Worm (Caenorhabditis elegans): ENCODE measurements around the gene str-252.

str-252 gene

DNA sequence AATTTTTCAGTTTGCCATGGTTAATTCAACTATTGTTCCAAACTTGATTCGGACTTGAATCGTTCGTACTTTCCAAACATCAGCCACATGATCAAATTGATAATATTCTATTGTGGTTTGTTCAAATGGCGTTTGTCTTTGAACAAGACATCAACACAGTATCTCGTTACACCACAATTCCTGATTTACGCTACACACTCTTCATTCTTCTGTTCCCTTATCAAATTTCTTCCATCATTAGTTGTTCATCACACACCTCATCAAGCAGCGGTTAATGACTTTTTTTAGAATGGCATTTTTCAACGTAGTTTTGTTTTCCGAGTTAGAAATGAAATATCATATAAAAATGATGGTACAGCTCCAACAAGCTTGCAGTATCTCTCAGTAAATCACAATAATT, 38.1 kb upstream of the str-252 start:
- TF ChIP-seq nhr-80 (tag; optimal IDR thresholded peaks at IDR 0.05) (peak; percentile 85), ZK185.1 (tag; optimal IDR thresholded peaks at IDR 0.05; ENCODE audit: poor library complexity, severe bottlenecking) (no peak), attf-3 (GFP tag; conservative IDR thresholded peaks at IDR 0.05) (no peak), lin-35 (GFP tag; optimal IDR thresholded peaks at IDR 0.05) (no peak)

DNA sequence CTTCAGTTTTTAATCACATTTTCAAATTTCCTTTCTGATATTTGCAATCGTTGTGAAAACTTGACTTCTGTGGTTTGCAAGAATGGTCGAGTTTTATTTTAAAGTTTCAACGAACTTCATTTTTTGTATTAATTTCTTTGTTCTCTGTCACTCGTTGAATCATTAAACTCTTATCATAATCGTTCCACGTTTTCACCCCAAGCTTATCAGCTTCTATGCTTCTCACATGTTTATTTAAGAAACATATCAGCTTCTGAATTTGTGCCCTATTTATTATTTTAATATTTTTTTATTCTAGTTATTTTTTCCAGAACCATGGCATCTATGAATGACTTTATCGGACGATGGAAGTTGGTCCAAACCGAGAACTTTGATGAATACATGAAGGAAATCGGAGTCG, 37.1 kb upstream of the str-252 start, which contains the start of gene lbp-7:
Gene lbp-7, plus strand, starts transcription at position 312 of the 400 bp plus-strand sequence.
- TF ChIP-seq cebp-1 (GFP tag; IDR thresholded peaks at IDR 0.05): no peak
- no peak for TF ChIP-seq cebp-1 (tag; optimal IDR thresholded peaks at IDR 0.05)
- TF ChIP-seq snpc-1.3 (tag; optimal IDR thresholded peaks at IDR 0.05; ENCODE audit: insufficient read depth): no peak
- no peak for TF ChIP-seq somi-1 (GFP tag; optimal IDR thresholded peaks at IDR 0.05)
- TF ChIP-seq B0035.1 (tag; optimal IDR thresholded peaks at IDR 0.05): no peak
- TF ChIP-seq lin-26 (GFP tag; IDR thresholded peaks at IDR 0.05): no peak
- peak; percentile 61 for TF ChIP-seq nhr-80 (tag; optimal IDR thresholded peaks at IDR 0.05)
- TF ChIP-seq fkh-3 (tag; optimal IDR thresholded peaks at IDR 0.05): no peak

DNA sequence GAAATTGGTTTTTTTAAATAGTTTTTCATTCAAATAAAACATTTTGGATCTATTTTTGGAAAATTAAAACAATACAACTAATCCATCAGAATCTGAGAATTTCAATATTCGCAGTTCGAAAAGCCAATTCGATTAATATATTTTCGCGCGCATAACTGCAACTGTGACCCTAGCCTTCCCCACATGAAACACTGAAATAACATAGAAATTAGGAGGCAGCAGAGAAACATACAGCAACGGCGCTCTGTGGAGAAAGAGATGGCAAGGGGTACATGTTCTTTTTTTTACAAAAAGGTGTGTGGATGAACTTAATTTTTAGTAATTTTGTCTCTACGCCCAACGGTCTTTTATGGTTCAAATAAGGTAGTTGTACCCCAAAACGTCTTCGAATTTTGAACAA, 36.1 kb upstream of the str-252 start:
- TF ChIP-seq nhr-80 (tag; optimal IDR thresholded peaks at IDR 0.05): no peak
- TF ChIP-seq mcd-1 (GFP tag; IDR thresholded peaks at IDR 0.05): 0 out of 2 replicates have a peak, but pooled peaks have one; percentile 8
- TF ChIP-seq ztf-6 (GFP tag; IDR thresholded peaks at IDR 0.05): no peak
- TF ChIP-seq bed-2 (GFP tag; IDR thresholded peaks at IDR 0.05): no peak
- TF ChIP-seq madf-6 (GFP tag; IDR thresholded peaks at IDR 0.05): no peak
- peak; percentile 71; the same call in 1 of the 2 replicates for TF ChIP-seq hmg-1.2 (GFP tag; IDR thresholded peaks at IDR 0.05)
- no peak for TF ChIP-seq hlh-12 (tag; optimal IDR thresholded peaks at IDR 0.05)

DNA sequence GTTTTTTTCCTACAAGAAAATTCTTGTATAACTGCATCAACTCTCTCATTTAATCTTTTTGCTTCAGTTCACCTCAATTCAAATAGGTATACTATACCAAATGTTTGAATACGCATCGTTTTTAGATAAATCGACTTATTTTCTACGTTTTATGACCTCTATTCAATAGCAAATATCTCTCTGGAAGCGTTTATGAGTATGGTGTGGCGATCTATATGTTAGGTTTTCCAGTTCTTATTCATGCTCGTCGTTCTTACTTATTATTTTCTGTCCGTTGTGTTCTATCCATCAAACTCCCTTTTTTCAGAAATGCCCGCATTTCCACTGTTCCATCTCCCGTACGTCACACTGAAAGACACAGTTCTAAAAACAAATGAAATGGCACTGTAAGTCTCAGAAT, 35.7 kb upstream of the str-252 start, which contains the start of gene T22G5.3:
Gene T22G5.3, plus strand, starts transcription at position 301 of the 400 bp plus-strand sequence.
- TF ChIP-seq nhr-90 (tag; optimal IDR thresholded peaks at IDR 0.05) (no peak), T26A5.8 (tag; optimal IDR thresholded peaks at IDR 0.05) (no peak), let-526 (GFP tag; IDR thresholded peaks at IDR 0.05) (no peak), egl-18 (GFP tag; IDR thresholded peaks at IDR 0.05) (no peak), sdz-38 (tag; optimal IDR thresholded peaks at IDR 0.05) (no peak), F55B11.4 (tag; optimal IDR thresholded peaks at IDR 0.05; ENCODE audit: borderline replicate concordance, insufficient read depth) (no peak), dpl-1 (GFP tag; optimal IDR thresholded peaks at IDR 0.05) (no peak), akir-1 (GFP tag; optimal IDR thresholded peaks at IDR 0.05) (no peak)

DNA sequence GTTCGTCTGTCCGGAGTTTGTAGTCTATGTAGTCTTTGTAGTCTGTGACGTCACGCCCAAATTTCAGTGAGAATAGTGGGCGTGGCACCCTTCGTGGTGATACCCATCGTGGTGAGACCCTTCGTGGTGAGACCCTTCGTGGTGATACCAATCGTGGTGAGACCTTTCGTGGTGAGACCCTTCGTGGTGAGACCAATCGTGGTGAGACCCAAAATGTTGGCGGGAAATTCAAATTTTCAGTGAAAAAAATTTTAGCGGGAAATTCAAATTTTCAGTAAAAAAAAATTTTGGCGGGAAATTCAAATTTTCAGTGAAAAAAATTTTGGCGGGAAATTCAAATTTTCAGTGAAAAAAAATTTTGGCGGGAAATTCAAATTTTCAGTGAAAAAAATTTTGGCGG, 34.1 kb upstream of the str-252 start:
- TF ChIP-seq F33H1.4 (GFP tag; IDR thresholded peaks at IDR 0.05) (peak; percentile 73), D2030.7 (GFP tag; IDR thresholded peaks at IDR 0.05) (peak; percentile 24; the same call in 1 of the 2 replicates)

DNA sequence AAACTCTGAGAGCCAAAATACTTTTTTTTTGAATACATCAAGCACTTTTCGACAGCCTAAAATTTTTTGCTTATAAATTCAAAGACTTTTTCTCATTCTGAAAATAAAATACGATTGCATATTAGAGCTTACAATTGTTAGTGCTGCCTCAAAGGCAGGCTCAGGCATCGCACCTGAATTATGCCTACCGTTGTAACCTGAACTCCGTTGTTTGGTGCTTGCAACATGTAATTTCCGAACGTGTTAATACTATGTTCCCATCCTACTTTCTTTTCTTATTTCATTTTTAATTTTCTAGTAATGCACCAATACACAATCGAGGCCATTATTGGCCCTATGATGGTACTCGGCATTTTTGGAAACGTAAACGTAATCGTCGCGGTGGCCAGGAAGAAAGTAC, 28.9 kb upstream of the str-252 start, which contains the start of gene srsx-19:
Gene srsx-19, plus strand, starts transcription at position 301 of the 400 bp plus-strand sequence.
- TF ChIP-seq T07F8.4 (tag; optimal IDR thresholded peaks at IDR 0.05) (no peak), hsf-1 (GFP tag; IDR thresholded peaks at IDR 0.05) (no peak), egl-18 (GFP tag; IDR thresholded peaks at IDR 0.05) (no peak), ets-4 (GFP tag; optimal IDR thresholded peaks at IDR 0.05) (no peak), F33H1.4 (GFP tag; IDR thresholded peaks at IDR 0.05) (no peak), C06A6.2 (GFP tag; conservative IDR thresholded peaks at IDR 0.05) (no peak), lin-26 (GFP tag; IDR thresholded peaks at IDR 0.05) (no peak), hlh-26 (GFP tag; conservative IDR thresholded peaks at IDR 0.05) (no peak), snpc-1.3 (tag; optimal IDR thresholded peaks at IDR 0.05; ENCODE audit: insufficient read depth) (no peak), ztf-18 (tag; optimal IDR thresholded peaks at IDR 0.05) (no peak), repo-1 (tag; optimal IDR thresholded peaks at IDR 0.05) (no peak), lin-54 (GFP tag; optimal IDR thresholded peaks at IDR 0.05) (no peak), ceh-27 (GFP tag; optimal IDR thresholded peaks at IDR 0.05) (no peak), let-607 (tag; optimal IDR thresholded peaks at IDR 0.05) (no peak), dox-1 (GFP tag; IDR thresholded peaks at IDR 0.05) (no peak)

All from whole organism, young adult.